Fruit fly (Drosophila melanogaster) whole organism, embryonic: ENCODE measurements around the gene SrpRalpha.

Experiments
- Abd-B ChIP-seq: fragments of 200-800 bp; sonication (Bioruptor generic); optimal IDR thresholded peaks from 2 replicates; lab custom pipeline; 2018; ENCODE audit warnings: missing biosample characterization, mild to moderate bottlenecking, missing genetic modification characterization, moderate library complexity
- Aef1 ChIP-seq: fragments of 200-800 bp; sonication (Bioruptor generic); IDR thresholded peaks from 3 replicates; pipeline ENCODE4 v1.3.6; 2022; ENCODE audit warnings: missing biosample characterization, missing genetic modification characterization
- BEAF-32 ChIP-seq: fragments of 200-800 bp; sonication (Bioruptor generic); optimal IDR thresholded peaks from 3 replicates; lab custom pipeline; 2017; ENCODE audit warnings: missing biosample characterization, missing genetic modification characterization, mild to moderate bottlenecking, moderate library complexity, missing genetic modification reagents
- CG10209 ChIP-seq: fragments of 200-800 bp; sonication (Bioruptor generic); optimal IDR thresholded peaks from 3 replicates; lab custom pipeline; 2017; ENCODE audit warnings: missing biosample characterization, mild to moderate bottlenecking, missing genetic modification characterization, missing genetic modification reagents
- CG10462 ChIP-seq: fragments of 200-800 bp; sonication (Bioruptor generic); optimal IDR thresholded peaks from 2 replicates; lab custom pipeline; 2016; ENCODE audit warnings: missing biosample characterization, missing genetic modification characterization
- CG10565 ChIP-seq: fragments of 200-800 bp; sonication (Bioruptor generic); optimal IDR thresholded peaks from 3 replicates; lab custom pipeline; 2016; ENCODE audit warnings: missing biosample characterization, mild to moderate bottlenecking, missing genetic modification characterization
- CG11247 ChIP-seq: fragments of 200-800 bp; sonication (Bioruptor generic); IDR thresholded peaks from 2 replicates; pipeline ENCODE4 v1.3.6; 2022; ENCODE audit warnings: missing biosample characterization, missing genetic modification characterization
- CG12769 ChIP-seq: fragments of 200-800 bp; sonication (Bioruptor generic); optimal IDR thresholded peaks from 2 replicates; lab custom pipeline; 2019; ENCODE audit warnings: missing biosample characterization, mild to moderate bottlenecking, missing genetic modification characterization, moderate library complexity
- CG14667 ChIP-seq: fragments of 200-800 bp; sonication (Bioruptor generic); IDR thresholded peaks from 2 replicates; pipeline ENCODE4 v1.3.6; 2022; ENCODE audit warnings: missing biosample characterization, missing genetic modification characterization
- CG15269 ChIP-seq: fragments of 200-800 bp; sonication (Bioruptor generic); optimal IDR thresholded peaks from 2 replicates; lab custom pipeline; 2018; ENCODE audit warnings: missing biosample characterization, mild to moderate bottlenecking, missing genetic modification characterization, moderate library complexity
- CG17186 ChIP-seq: fragments of 200-800 bp; sonication (Bioruptor generic); optimal IDR thresholded peaks from 3 replicates; lab custom pipeline; 2017; ENCODE audit warnings: missing biosample characterization, missing genetic modification reagents, missing genetic modification characterization
- CG17361 ChIP-seq: fragments of 200-800 bp; sonication (Bioruptor generic); IDR thresholded peaks from 3 replicates; pipeline ENCODE4 v1.3.6; 2022; ENCODE audit warnings: missing biosample characterization, missing genetic modification characterization
- CG18262 ChIP-seq: fragments of 200-800 bp; optimal IDR thresholded peaks from 3 replicates; lab custom pipeline; 2019; ENCODE audit warnings: missing biosample characterization, mild to moderate bottlenecking, missing genetic modification characterization, moderate library complexity
- CG2202 ChIP-seq: fragments of 200-800 bp; sonication (Bioruptor generic); optimal IDR thresholded peaks from 2 replicates; lab custom pipeline; 2018; ENCODE audit warnings: missing biosample characterization, mild to moderate bottlenecking, missing genetic modification characterization
- CG3838 ChIP-seq: fragments of 200-800 bp; sonication (Bioruptor generic); optimal IDR thresholded peaks from 3 replicates; lab custom pipeline; 2016; ENCODE audit warnings: missing biosample characterization, missing genetic modification characterization
- CG6254 ChIP-seq: fragments of 200-800 bp; sonication (Bioruptor generic); optimal IDR thresholded peaks from 3 replicates; lab custom pipeline; 2017; ENCODE audit warnings: mild to moderate bottlenecking, missing biosample characterization, missing genetic modification reagents, missing genetic modification characterization
- CG7745 ChIP-seq: fragments of 200-800 bp; sonication (Bioruptor generic); optimal IDR thresholded peaks from 2 replicates; lab custom pipeline; 2018; ENCODE audit warnings: missing biosample characterization, mild to moderate bottlenecking, missing genetic modification characterization, moderate library complexity
- CHES-1-like ChIP-seq: fragments of 200-800 bp; sonication (Bioruptor generic); optimal IDR thresholded peaks from 2 replicates; lab custom pipeline; 2016; ENCODE audit warnings: missing biosample characterization, missing genetic modification characterization
- Camta ChIP-seq: fragments of 200-800 bp; sonication (Bioruptor generic); optimal IDR thresholded peaks from 2 replicates; lab custom pipeline; 2016; ENCODE audit warnings: missing biosample characterization, missing genetic modification characterization
- D19A ChIP-seq: fragments of 200-800 bp; optimal IDR thresholded peaks from 3 replicates; lab custom pipeline; 2019; ENCODE audit warnings: missing biosample characterization, mild to moderate bottlenecking, missing genetic modification characterization, moderate library complexity
- Dip2 ChIP-seq: fragments of 200-800 bp; sonication (Bioruptor generic); IDR thresholded peaks from 2 replicates; pipeline ENCODE4 v1.3.6; 2022; ENCODE audit warnings: missing biosample characterization, missing genetic modification characterization
- Elba2 ChIP-seq: fragments of 200-800 bp; sonication (Bioruptor generic); optimal IDR thresholded peaks from 3 replicates; lab custom pipeline; 2016; ENCODE audit warnings: missing biosample characterization, missing genetic modification characterization
- Hr3 ChIP-seq: fragments of 200-800 bp; sonication (Bioruptor generic); optimal IDR thresholded peaks from 3 replicates; lab custom pipeline; 2016; ENCODE audit warnings: missing biosample characterization, missing genetic modification characterization
- Jarid2 ChIP-seq: fragments of 200-800 bp; sonication (Bioruptor generic); optimal IDR thresholded peaks from 3 replicates; lab custom pipeline; 2017; ENCODE audit warnings: mild to moderate bottlenecking, missing biosample characterization, missing genetic modification reagents, missing genetic modification characterization
- MESR4 ChIP-seq: fragments of 200-800 bp; sonication (Bioruptor generic); optimal IDR thresholded peaks from 2 replicates; lab custom pipeline; 2018; ENCODE audit warnings: missing biosample characterization, mild to moderate bottlenecking, missing genetic modification characterization, moderate library complexity
- Mad ChIP-seq: fragments of 200-800 bp; sonication (Bioruptor generic); optimal IDR thresholded peaks from 2 replicates; lab custom pipeline; 2016; ENCODE audit warnings: missing biosample characterization, missing genetic modification characterization
- NfI ChIP-seq: fragments of 200-800 bp; sonication (Bioruptor generic); optimal IDR thresholded peaks from 3 replicates; lab custom pipeline; 2018; ENCODE audit warnings: missing biosample characterization, mild to moderate bottlenecking, missing genetic modification characterization, moderate library complexity
- Six4 ChIP-seq: fragments of 200-800 bp; sonication (Bioruptor generic); optimal IDR thresholded peaks from 2 replicates; lab custom pipeline; 2016; ENCODE audit warnings: missing biosample characterization, missing genetic modification characterization
- Vsx1 ChIP-seq: fragments of 200-800 bp; sonication (Bioruptor generic); optimal IDR thresholded peaks from 2 replicates; lab custom pipeline; 2017; ENCODE audit warnings: missing biosample characterization, mild to moderate bottlenecking, missing genetic modification characterization, missing genetic modification reagents
- Xbp1 ChIP-seq: fragments of 200-800 bp; sonication (Bioruptor generic); optimal IDR thresholded peaks from 3 replicates; lab custom pipeline; 2016; ENCODE audit warnings: missing biosample characterization, mild to moderate bottlenecking, missing genetic modification characterization
- ato ChIP-seq: fragments of 200-800 bp; sonication (Bioruptor generic); IDR thresholded peaks from 2 replicates; pipeline ENCODE4 v1.3.6; 2022; ENCODE audit warnings: missing biosample characterization, missing genetic modification characterization; ENCODE audit not compliant: partially characterized antibody
- chif ChIP-seq, 2 experiments: fragments of 200-800 bp; sonication (Bioruptor generic); optimal IDR thresholded peaks; 3 replicates each; lab custom pipeline; 2016; ENCODE audit warnings: missing biosample characterization in 2 of 2, missing genetic modification characterization in 2 of 2
- croc ChIP-seq: fragments of 200-800 bp; sonication (Bioruptor generic); conservative IDR thresholded peaks from 3 replicates; pipeline ENCODE4 v1.3.6; 2022; ENCODE audit warnings: missing biosample characterization, missing genetic modification characterization
- dan ChIP-seq: fragments of 200-800 bp; sonication (Bioruptor generic); IDR thresholded peaks from 2 replicates; pipeline ENCODE4 v1.3.6; 2022; ENCODE audit warnings: missing biosample characterization, missing genetic modification characterization
- danr ChIP-seq: fragments of 200-800 bp; sonication (Bioruptor generic); IDR thresholded peaks from 2 replicates; pipeline ENCODE4 v1.3.6; 2022; ENCODE audit warnings: missing biosample characterization, missing genetic modification characterization
- dati ChIP-seq: fragments of 200-800 bp; sonication (Bioruptor generic); IDR thresholded peaks from 2 replicates; pipeline ENCODE4 v1.3.6; 2022; ENCODE audit warnings: missing biosample characterization, missing genetic modification characterization
- disco-r ChIP-seq: fragments of 200-800 bp; sonication (Bioruptor generic); optimal IDR thresholded peaks from 2 replicates; lab custom pipeline; 2016; ENCODE audit warnings: missing biosample characterization, missing genetic modification characterization
- dpn ChIP-seq, 2 experiments: fragments of 200-800 bp; sonication (Bioruptor generic); optimal IDR thresholded peaks; 3 replicates each; lab custom pipeline; 2016; ENCODE audit warnings: missing biosample characterization in 2 of 2, missing genetic modification characterization in 2 of 2
- en ChIP-seq: fragments of 200-800 bp; sonication (Bioruptor generic); optimal IDR thresholded peaks from 2 replicates; lab custom pipeline; 2016; ENCODE audit warnings: missing biosample characterization, missing genetic modification characterization
- gcm2 ChIP-seq: fragments of 200-800 bp; sonication (Bioruptor generic); optimal IDR thresholded peaks from 2 replicates; lab custom pipeline; 2016; ENCODE audit warnings: missing biosample characterization, missing genetic modification characterization
- grn ChIP-seq: fragments of 200-800 bp; sonication (Bioruptor generic); optimal IDR thresholded peaks from 3 replicates; lab custom pipeline; 2017; ENCODE audit warnings: missing biosample characterization, missing genetic modification characterization
- gsb ChIP-seq: fragments of 200-800 bp; sonication (Bioruptor generic); IDR thresholded peaks from 2 replicates; pipeline ENCODE4 v1.3.6; 2022; ENCODE audit warnings: missing biosample characterization, missing genetic modification characterization
- oc ChIP-seq: fragments of 200-800 bp; sonication (Bioruptor generic); optimal IDR thresholded peaks from 2 replicates; lab custom pipeline; 2018; ENCODE audit warnings: missing biosample characterization, mild to moderate bottlenecking, missing genetic modification characterization, moderate library complexity
- pita ChIP-seq: fragments of 200-800 bp; sonication (Bioruptor generic); optimal IDR thresholded peaks from 2 replicates; lab custom pipeline; 2017; ENCODE audit warnings: missing biosample characterization, mild to moderate bottlenecking, missing genetic modification characterization
- run ChIP-seq: fragments of 200-800 bp; sonication (Bioruptor generic); optimal IDR thresholded peaks from 3 replicates; lab custom pipeline; 2018; ENCODE audit warnings: missing biosample characterization, mild to moderate bottlenecking, missing genetic modification characterization
- seq ChIP-seq: fragments of 200-800 bp; sonication (Bioruptor generic); IDR thresholded peaks from 2 replicates; pipeline ENCODE4 v1.3.6; 2022; ENCODE audit warnings: missing biosample characterization, missing genetic modification characterization
- sim ChIP-seq: fragments of 200-800 bp; sonication (Bioruptor generic); IDR thresholded peaks from 2 replicates; pipeline ENCODE4 v1.3.6; 2022; ENCODE audit warnings: missing biosample characterization, missing genetic modification characterization
- sob ChIP-seq: fragments of 200-800 bp; sonication (Bioruptor generic); IDR thresholded peaks from 2 replicates; pipeline ENCODE4 v1.3.6; 2022; ENCODE audit warnings: missing biosample characterization, missing genetic modification characterization
- sr ChIP-seq: fragments of 200-800 bp; sonication (Bioruptor generic); IDR thresholded peaks from 3 replicates; pipeline ENCODE4 v1.3.6; 2022; ENCODE audit warnings: missing biosample characterization, missing genetic modification characterization
- tll ChIP-seq, 2 experiments: fragments of 200-800 bp in 1 of 2; fragments of >200 bp in 1 of 2; sonication (Bioruptor generic) in 1 of 2; optimal IDR thresholded peaks; 2 replicates each; lab custom pipeline; 2017 to 2019; ENCODE audit warnings: missing biosample characterization in 2 of 2, missing genetic modification characterization in 2 of 2, mild to moderate bottlenecking in 1 of 2, moderate library complexity in 1 of 2
- tup ChIP-seq: fragments of 200-800 bp; sonication (Bioruptor generic); optimal IDR thresholded peaks from 2 replicates; lab custom pipeline; 2016; ENCODE audit warnings: missing biosample characterization, mild to moderate bottlenecking, missing genetic modification characterization, moderate library complexity

The SrpRalpha gene

dm6 chrX:11146598-11147176 is 17.8 kb upstream of the SrpRalpha start (continued):
- TF ChIP-seq chif (GFP tag; optimal IDR thresholded peaks at IDR 0.05; lab: Kevin White, UChicago) (peak in 1 of 2 experiments; percentile 8), Aef1 (GFP tag; lab: Robert Waterston, UW) (no peak), MESR4 (GFP tag; lab: Kevin White, UChicago) (no peak), Six4 (no peak), sr (GFP tag; lab: Robert Waterston, UW) (no peak), sob (peak; percentile 13; the same call in 1 of the 2 replicates), pita (GFP tag; lab: Kevin White, UChicago) (no peak), disco-r (GFP tag; lab: Kevin White, UChicago) (no peak), CG3838 (GFP tag; lab: Kevin White, UChicago) (no peak), CG11247 (GFP tag; lab: Robert Waterston, UW) (no peak), Dip2 (GFP tag; lab: Robert Waterston, UW) (no peak), dati (GFP tag; lab: Robert Waterston, UW) (no peak), gsb (GFP tag; lab: Robert Waterston, UW) (no peak), CG17186 (GFP tag; lab: Kevin White, UChicago) (no peak), CG18262 (tag; lab: Kevin White, UChicago) (peak; percentile 22), dan (no peak), Vsx1 (no peak), CG7745 (tag; lab: Kevin White, UChicago) (no peak), NfI (GFP tag; lab: Kevin White, UChicago) (no peak), croc (GFP tag; lab: Robert Waterston, UW) (no peak), gcm2 (GFP tag; lab: Kevin White, UChicago) (no peak), CG15269 (tag; lab: Kevin White, UChicago) (peak; percentile 25), CG2202 (tag; lab: Kevin White, UChicago) (no peak), seq (GFP tag; lab: Robert Waterston, UW) (0 out of 2 replicates have a peak, but pooled peaks have one; percentile 32), sim (GFP tag; lab: Robert Waterston, UW) (no peak), CG12769 (tag; lab: Kevin White, UChicago) (no peak), Elba2 (GFP tag; lab: Kevin White, UChicago) (no peak), ato (GFP tag; lab: Robert Waterston, UW) (no peak), CG17361 (GFP tag; lab: Robert Waterston, UW) (0 out of 3 replicates have a peak, but pooled peaks have one; percentile 10), Abd-B (no peak), CG10209 (GFP tag; lab: Kevin White, UChicago) (no peak), danr (GFP tag; lab: Robert Waterston, UW) (no peak), CG6254 (GFP tag; lab: Kevin White, UChicago) (no peak), Xbp1 (peak; percentile 25), grn (GFP tag; lab: Kevin White, UChicago) (no peak), Mad (GFP tag; lab: Kevin White, UChicago) (no peak), run (tag; lab: Kevin White, UChicago) (no peak), Hr3 (no peak), Jarid2 (GFP tag; lab: Kevin White, UChicago) (no peak), tup (GFP tag; lab: Kevin White, UChicago) (no peak), Camta (GFP tag; lab: Kevin White, UChicago) (no peak), CG10565 (GFP tag; lab: Kevin White, UChicago) (no peak), CG14667 (GFP tag; lab: Robert Waterston, UW) (no peak), CG10462 (GFP tag; lab: Kevin White, UChicago) (no peak), D19A (peak; percentile 12), BEAF-32 (GFP tag; lab: Kevin White, UChicago) (no peak), en (GFP tag; lab: Kevin White, UChicago) (no peak), CHES-1-like (GFP tag; lab: Kevin White, UChicago) (no peak), tll (GFP tag; optimal IDR thresholded peaks at IDR 0.05; lab: Kevin White, UChicago) (peak in 1 of 2 experiments; percentile 18), dpn (GFP tag; optimal IDR thresholded peaks at IDR 0.05; lab: Kevin White, UChicago) (no peak), oc (no peak)
